Worm (Caenorhabditis elegans): ENCODE results near the gene hlh-13.

Gene hlh-13

ce11 chrX:4246237-4246697 lies 2.8 kb upstream of the hlh-13 start (continued):
- no peak for TF ChIP-seq ceh-88 (GFP tag; IDR thresholded peaks at IDR 0.05)
- no peak for TF ChIP-seq zag-1 (tag; optimal IDR thresholded peaks at IDR 0.05)
- no peak for TF ChIP-seq pqm-1 (tag; optimal IDR thresholded peaks at IDR 0.05)
- TF ChIP-seq hlh-17 (GFP tag; optimal IDR thresholded peaks at IDR 0.05; ENCODE audit: borderline replicate concordance), result no peak
- no peak for TF ChIP-seq irx-1 (tag; optimal IDR thresholded peaks at IDR 0.05)
- no peak for TF ChIP-seq xbp-1 (tag; optimal IDR thresholded peaks at IDR 0.05)
- no peak for TF ChIP-seq lsy-2 (tag; optimal IDR thresholded peaks at IDR 0.05)

- TF ChIP-seq efl-1 (optimal IDR thresholded peaks at IDR 0.05), result no peak
- TF ChIP-seq efl-1 (GFP tag; optimal IDR thresholded peaks at IDR 0.05 in 1 of 2), result peak in 1 of 2 experiments; percentile 23
- TF ChIP-seq elt-2 (tag; optimal IDR thresholded peaks at IDR 0.05), result peak; percentile 33
- TF ChIP-seq snu-23 (GFP tag; optimal IDR thresholded peaks at IDR 0.05), result no peak
- TF ChIP-seq mdl-1 (tag; optimal IDR thresholded peaks at IDR 0.05), result no peak
- TF ChIP-seq nhr-85 (tag), result peak; percentile 14
- no peak for TF ChIP-seq swsn-7 (tag; optimal IDR thresholded peaks at IDR 0.05)
- TF ChIP-seq nhr-19 (GFP tag; conservative IDR thresholded peaks at IDR 0.05), result no peak
- no peak for TF ChIP-seq efl-3 (GFP tag; optimal IDR thresholded peaks at IDR 0.05)
- TF ChIP-seq nhr-84 (tag; optimal IDR thresholded peaks at IDR 0.05), result no peak
- peak; percentile 11 for TF ChIP-seq ama-1 (optimal IDR thresholded peaks at IDR 0.05)
Measured at ce11 chrX:4246867-4247591, 2.0 kb upstream of the hlh-13 start, which contains the start of gene F48D6.4. Gene F48D6.4 (minus strand): TSS chrX:4247212.

DNA sequence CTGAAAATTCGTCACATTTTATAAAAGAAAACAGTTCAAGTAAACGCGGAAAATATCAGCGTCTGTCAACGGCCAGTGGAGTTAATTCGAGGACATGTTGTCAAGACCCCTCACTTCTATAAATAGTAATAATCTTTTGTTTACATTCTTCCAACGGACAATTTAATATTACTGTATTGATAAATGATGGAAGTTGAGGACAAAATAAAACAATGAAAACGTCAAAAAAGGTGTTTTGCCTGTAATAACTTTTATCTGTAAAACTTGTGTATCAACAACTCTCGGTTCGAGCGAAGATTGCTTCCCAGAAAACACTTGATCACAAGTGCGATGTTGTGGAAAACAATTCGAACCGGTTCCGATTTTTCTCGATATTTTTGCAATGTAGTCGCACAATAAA lies 632 bp upstream of the hlh-13 start:
- TF ChIP-seq nhr-20 (tag; optimal IDR thresholded peaks at IDR 0.05) (peak; percentile 13), dsc-1 (tag; optimal IDR thresholded peaks at IDR 0.05) (no peak), unc-30 (tag; optimal IDR thresholded peaks at IDR 0.05) (no peak), nhr-71 (tag; optimal IDR thresholded peaks at IDR 0.05) (peak; percentile 26), lin-14 (GFP tag; optimal IDR thresholded peaks at IDR 0.05) (peak; percentile 30), elt-2 (tag; optimal IDR thresholded peaks at IDR 0.05) (peak; percentile 34), aly-2 (tag; optimal IDR thresholded peaks at IDR 0.05) (no peak), ces-1 (GFP tag; optimal IDR thresholded peaks at IDR 0.05) (no peak), unc-130 (tag; optimal IDR thresholded peaks at IDR 0.05) (no peak), ceh-82 (tag; optimal IDR thresholded peaks at IDR 0.05) (no peak), snu-23 (GFP tag; optimal IDR thresholded peaks at IDR 0.05) (peak; percentile 9), nhr-85 (tag) (peak; percentile 55)

DNA sequence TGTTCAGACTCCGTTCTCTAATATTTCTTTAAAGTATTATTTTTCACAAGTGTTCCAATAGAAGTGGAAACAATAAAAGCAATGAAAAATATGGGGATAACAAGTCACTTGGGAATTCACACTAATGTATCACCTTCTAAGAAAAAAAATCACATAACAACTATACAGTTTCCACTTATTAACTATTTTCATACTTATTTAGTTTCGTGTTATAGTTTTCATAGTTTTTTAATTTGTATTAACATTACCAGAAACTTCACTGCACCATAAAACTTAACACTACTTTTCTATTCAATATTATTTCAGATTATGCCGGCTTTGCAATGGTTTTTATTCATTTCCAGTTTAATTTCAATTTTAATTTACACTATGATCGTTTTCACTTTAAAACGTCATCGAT lies 3.0 kb downstream of the hlh-13 start, which contains the start of gene srv-5:
Gene srv-5 (plus strand): TSS at position 301 of the 400 bp plus-strand sequence.
- TF ChIP-seq efl-1 (optimal IDR thresholded peaks at IDR 0.05), result no peak
- TF ChIP-seq efl-1 (GFP tag; optimal IDR thresholded peaks at IDR 0.05 in 1 of 2), result peak in 1 of 2 experiments; percentile 55
- TF ChIP-seq rnt-1 (tag; optimal IDR thresholded peaks at IDR 0.05), result no peak

ce11 chrX:4254782-4255181 lies 5.7 kb downstream of the hlh-13 start, which contains the start of gene taf-11.1:
Gene taf-11.1 (plus strand): TSS chrX:4255170.
- TF ChIP-seq mep-1 (tag; optimal IDR thresholded peaks at IDR 0.05) (peak; percentile 26), ceh-88 (GFP tag; IDR thresholded peaks at IDR 0.05) (no peak), nhr-12 (tag; optimal IDR thresholded peaks at IDR 0.05) (no peak), xbp-1 (tag; optimal IDR thresholded peaks at IDR 0.05) (peak; percentile 11), snu-23 (GFP tag; optimal IDR thresholded peaks at IDR 0.05) (peak; percentile 49), mdl-1 (tag; optimal IDR thresholded peaks at IDR 0.05) (no peak), lsy-2 (tag; optimal IDR thresholded peaks at IDR 0.05) (peak in 1 of 2 experiments; percentile 24), lin-39 (tag; optimal IDR thresholded peaks at IDR 0.05) (no peak), dsc-1 (tag; optimal IDR thresholded peaks at IDR 0.05) (no peak), jun-1 (tag; optimal IDR thresholded peaks at IDR 0.05) (no peak), nhr-20 (tag; optimal IDR thresholded peaks at IDR 0.05) (peak; percentile 2), unc-130 (tag; optimal IDR thresholded peaks at IDR 0.05) (no peak), lin-14 (GFP tag; optimal IDR thresholded peaks at IDR 0.05) (peak; percentile 67), ztf-4 (tag; optimal IDR thresholded peaks at IDR 0.05) (no peak), efl-1 (optimal IDR thresholded peaks at IDR 0.05) (no peak), efl-1 (GFP tag; optimal IDR thresholded peaks at IDR 0.05 in 1 of 2) (peak in 1 of 2 experiments; percentile 32), F16B12.6 (tag; optimal IDR thresholded peaks at IDR 0.05) (peak; percentile 30), unc-30 (tag; optimal IDR thresholded peaks at IDR 0.05) (no peak), lin-35 (GFP tag; optimal IDR thresholded peaks at IDR 0.05) (peak in 1 of 2 experiments; percentile 53), rnt-1 (tag; optimal IDR thresholded peaks at IDR 0.05) (peak; percentile 29), nhr-85 (tag) (peak; percentile 68), nhr-71 (tag; optimal IDR thresholded peaks at IDR 0.05) (peak; percentile 29), sox-4 (tag; optimal IDR thresholded peaks at IDR 0.05) (no peak), C34B4.2 (tag; optimal IDR thresholded peaks at IDR 0.05) (no peak), dpl-1 (GFP tag; optimal IDR thresholded peaks at IDR 0.05) (peak in 2 of 3 experiments; percentile 16 to 34)

Data from whole organism, L1 larva.